Fruit fly (Drosophila melanogaster): ENCODE results near the gene Tnpo.

dm6 chr3L:6159863-6160262 lies 33.4 kb upstream of the Tnpo start:
- TF ChIP-seq CG12605 (GFP tag; IDR thresholded peaks at IDR 0.05) (no peak), CG13204 (GFP tag; optimal IDR thresholded peaks at IDR 0.05) (no peak), Pif1A (GFP tag; optimal IDR thresholded peaks at IDR 0.05) (no peak), rn (GFP tag; IDR thresholded peaks at IDR 0.05) (no peak), CG8159 (tag; optimal IDR thresholded peaks at IDR 0.05) (no peak), EcR (GFP tag; optimal IDR thresholded peaks at IDR 0.05) (no peak), CG4496 (GFP tag; IDR thresholded peaks at IDR 0.05) (no peak), D1 (tag; optimal IDR thresholded peaks at IDR 0.05) (no peak), CG8301 (tag; optimal IDR thresholded peaks at IDR 0.05) (no peak), Pif1B (GFP tag; optimal IDR thresholded peaks at IDR 0.05) (no peak)

Measured in whole organism, pupa.